Fruit fly (Drosophila melanogaster): ENCODE data around the gene ImpL2.

ImpL2 gene

DNA sequence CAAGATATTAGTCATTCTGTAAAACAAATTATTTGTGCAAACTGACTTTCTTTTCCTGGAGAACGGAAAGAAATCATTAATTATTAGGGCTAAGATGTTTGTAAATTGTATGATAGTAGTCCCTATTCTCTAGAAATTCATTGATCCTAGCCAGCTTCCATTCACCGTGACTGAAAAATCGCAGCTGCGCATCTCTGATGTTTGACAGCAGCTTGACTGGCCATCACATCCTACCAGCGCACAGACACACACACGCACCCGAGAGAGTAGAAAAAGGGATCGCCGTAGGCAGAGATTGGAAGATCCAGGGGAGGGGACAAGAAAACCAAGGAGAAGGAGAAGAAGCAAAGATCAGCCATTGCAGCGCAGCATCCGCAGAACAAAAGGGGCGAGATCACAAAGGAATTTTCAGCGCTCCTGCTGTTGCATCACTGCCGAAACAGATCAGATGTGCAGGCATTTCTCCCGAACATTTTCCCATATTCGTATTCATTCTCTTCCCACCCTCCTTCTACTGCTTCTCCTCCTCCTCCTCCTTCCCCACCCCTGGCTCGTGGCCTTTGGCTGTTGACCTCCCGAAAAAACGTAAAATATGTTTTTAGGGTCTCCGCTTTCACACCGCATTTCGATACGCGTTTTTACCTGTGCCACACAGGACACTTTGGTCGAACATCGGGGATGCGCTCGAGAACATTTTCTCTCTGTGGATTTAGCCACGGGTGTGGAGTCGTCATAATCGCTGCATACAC lies 17.1 kb upstream of the ImpL2 start (continued):
- TF ChIP-seq twi (tag; optimal IDR thresholded peaks at IDR 0.05) (peak; percentile 23), HHEX (GFP tag; optimal IDR thresholded peaks at IDR 0.05) (no peak), nau (GFP tag; optimal IDR thresholded peaks at IDR 0.05) (no peak)

DNA sequence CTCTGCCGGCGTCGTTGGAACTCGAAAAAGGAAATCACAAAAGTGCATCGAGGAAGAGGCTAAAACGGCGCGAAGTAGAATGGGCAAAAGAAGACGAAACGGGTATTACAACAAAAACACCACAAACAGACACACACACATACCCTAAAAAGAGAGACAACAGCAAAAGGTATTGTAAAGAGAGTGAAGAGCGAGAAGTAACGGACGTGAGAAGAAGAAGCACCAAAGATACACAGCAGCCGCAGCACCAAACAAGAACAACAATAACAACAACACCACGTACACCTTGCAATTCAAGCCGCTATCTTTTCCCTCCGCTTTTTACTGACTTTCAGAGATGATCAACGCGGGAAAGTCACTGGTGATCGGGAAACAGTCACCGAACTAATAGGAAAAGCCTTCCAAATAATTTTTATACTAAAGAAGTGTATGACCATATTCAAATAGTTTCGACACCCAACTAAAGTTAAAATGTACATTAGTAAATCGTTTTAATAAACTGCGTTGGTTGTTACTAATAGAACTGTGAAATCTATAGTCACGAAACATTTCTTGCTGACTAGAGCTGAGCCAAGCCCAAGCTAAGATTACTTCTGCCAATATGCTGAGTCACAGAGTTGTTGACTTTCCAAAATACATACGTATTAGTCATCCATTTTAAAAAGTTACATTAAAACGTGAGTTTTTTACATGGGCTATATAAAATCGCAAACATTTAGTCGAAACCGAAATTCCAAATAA lies 16.3 kb upstream of the ImpL2 start:
- TF ChIP-seq ci (GFP tag; IDR thresholded peaks at IDR 0.05) = 0 out of 3 replicates have a peak, but pooled peaks have one; percentile 24
- TF ChIP-seq CG3163 (GFP tag; optimal IDR thresholded peaks at IDR 0.05) = peak; percentile 81
- no peak for TF ChIP-seq gce (GFP tag; IDR thresholded peaks at IDR 0.05)
- TF ChIP-seq CG2199 (GFP tag; IDR thresholded peaks at IDR 0.05) = 0 out of 3 replicates have a peak, but pooled peaks have one; percentile 16
- peak; percentile 85 for TF ChIP-seq Sry-β (GFP tag; optimal IDR thresholded peaks at IDR 0.05)
- peak; percentile 42 to 62 for TF ChIP-seq Trl (optimal IDR thresholded peaks at IDR 0.05)
- TF ChIP-seq Trl (GFP tag; optimal IDR thresholded peaks at IDR 0.05) = no peak
- TF ChIP-seq Pdp1 (GFP tag; optimal IDR thresholded peaks at IDR 0.05) = no peak
- TF ChIP-seq vfl (GFP tag; optimal IDR thresholded peaks at IDR 0.05) = no peak
- no peak for TF ChIP-seq CG12219 (GFP tag; optimal IDR thresholded peaks at IDR 0.05)
- TF ChIP-seq gt (GFP tag; IDR thresholded peaks at IDR 0.05) = no peak
- peak; percentile 43 for TF ChIP-seq Med (GFP tag)
- TF ChIP-seq her (GFP tag; optimal IDR thresholded peaks at IDR 0.05) = no peak
- peak; percentile 46 for TF ChIP-seq kni (GFP tag; optimal IDR thresholded peaks at IDR 0.05)
- 0 out of 3 replicates have a peak, but pooled peaks have one; percentile 39 for TF ChIP-seq zen2 (GFP tag; IDR thresholded peaks at IDR 0.05; ENCODE audit: partially characterized antibody)
- TF ChIP-seq Myb (GFP tag; optimal IDR thresholded peaks at IDR 0.05) = peak; percentile 8
- TF ChIP-seq lola (GFP tag; optimal IDR thresholded peaks at IDR 0.05) = peak in 1 of 3 experiments; percentile 8
- peak; percentile 65 for TF ChIP-seq nom (GFP tag; optimal IDR thresholded peaks at IDR 0.05)
- peak; percentile 48; the same call in 1 of the 2 replicates for TF ChIP-seq CG31441 (GFP tag; IDR thresholded peaks at IDR 0.05)
- no peak for TF ChIP-seq yki (optimal IDR thresholded peaks at IDR 0.05)
- TF ChIP-seq CG3995 (GFP tag; optimal IDR thresholded peaks at IDR 0.05) = peak; percentile 92
- TF ChIP-seq cg (GFP tag; optimal IDR thresholded peaks at IDR 0.05) = peak; percentile 65
- no peak for TF ChIP-seq CG2875 (GFP tag; optimal IDR thresholded peaks at IDR 0.05)
- no peak for TF ChIP-seq E2f2 (GFP tag; IDR thresholded peaks at IDR 0.05)
- no peak for TF ChIP-seq kah (GFP tag; optimal IDR thresholded peaks at IDR 0.05)
- peak; percentile 91 for TF ChIP-seq CG17385 (GFP tag; optimal IDR thresholded peaks at IDR 0.05)
- peak; percentile 20 for TF ChIP-seq Atf-2 (GFP tag; optimal IDR thresholded peaks at IDR 0.05)
- peak; percentile 54 for TF ChIP-seq HmgD (GFP tag; optimal IDR thresholded peaks at IDR 0.05)
- TF ChIP-seq CG17829 (tag; optimal IDR thresholded peaks at IDR 0.05) = peak; percentile 2
- peak; percentile 23 to 75 for TF ChIP-seq tll (GFP tag; optimal IDR thresholded peaks at IDR 0.05)
- peak; percentile 99 for TF ChIP-seq CG4360 (GFP tag; IDR thresholded peaks at IDR 0.05)
- peak; percentile 35 for TF ChIP-seq CG15479 (GFP tag; optimal IDR thresholded peaks at IDR 0.05)
- TF ChIP-seq ken (GFP tag; IDR thresholded peaks at IDR 0.05) = no peak
- peak; percentile 40 for TF ChIP-seq row (GFP tag; IDR thresholded peaks at IDR 0.05)
- peak; percentile 90 for TF ChIP-seq pros (GFP tag; optimal IDR thresholded peaks at IDR 0.05)

All from whole organism, embryonic.